Worm (Caenorhabditis elegans) whole organism, L4 larva: Measurements from ENCODE around the gene F49C5.9.
A peak's percentile ranks its signal among the peaks of the same experiment; 100 is the strongest.

Experiments
- D1046.2 ChIP-seq: fragments of 200-800 bp; sonication (Bioruptor generic); IDR thresholded peaks from 2 replicates; pipeline ENCODE4 v1.3.6; 2022; ENCODE audit warnings: missing genetic modification characterization, missing compliant biosample characterization
- F10B5.3 ChIP-seq: sonication (generic microtip); optimal IDR thresholded peaks from 2 replicates; lab custom pipeline; 2016; ENCODE audit warnings: mild to moderate bottlenecking, missing genetic modification characterization, missing compliant biosample characterization
- F37D6.2 ChIP-seq: sonication (generic microtip); optimal IDR thresholded peaks from 2 replicates; lab custom pipeline; 2016; ENCODE audit warnings: mild to moderate bottlenecking, missing genetic modification characterization, missing compliant biosample characterization
- F44E2.7 ChIP-seq: fragments of 200-800 bp; sonication (Bioruptor generic); IDR thresholded peaks from 2 replicates; pipeline ENCODE4 v2.1.2; 2022; ENCODE audit warnings: missing genetic modification characterization, missing compliant biosample characterization
- R02D3.7 ChIP-seq: fragments of 150-350 bp; sonication (generic microtip); optimal IDR thresholded peaks from 3 replicates; lab custom pipeline; 2014; ENCODE audit warnings: missing biosample characterization, missing genetic modification characterization
- Y105C5A.15 ChIP-seq: fragments of 200-800 bp; sonication (Bioruptor generic); IDR thresholded peaks from 2 replicates; pipeline ENCODE4 v1.3.6; 2022; ENCODE audit warnings: missing genetic modification characterization, missing compliant biosample characterization
- Y48G9A.11 ChIP-seq: fragments of 200-800 bp; sonication (Bioruptor generic); IDR thresholded peaks from 2 replicates; pipeline ENCODE4 v1.3.6; 2022; ENCODE audit warnings: missing genetic modification reagents, missing genetic modification characterization, missing compliant biosample characterization
- Y5F2A.4 ChIP-seq: fragments of 200-800 bp; sonication (Bioruptor generic); optimal IDR thresholded peaks from 2 replicates; lab custom pipeline; 2018; ENCODE audit warnings: mild to moderate bottlenecking, missing genetic modification characterization, missing compliant biosample characterization
- Y75B8A.6 ChIP-seq: fragments of 200-800 bp; sonication (Bioruptor generic); IDR thresholded peaks from 2 replicates; pipeline ENCODE4 v1.3.6; 2022; ENCODE audit warnings: missing genetic modification reagents, missing genetic modification characterization, missing compliant biosample characterization
- aha-1 ChIP-seq: fragments of 150-350 bp; peaks from one replicate; lab custom pipeline; 2014; ENCODE audit warnings: missing biosample characterization, missing genetic modification characterization
- arid-1 ChIP-seq: fragments of 200-800 bp; sonication (Bioruptor generic); conservative IDR thresholded peaks from 2 replicates; pipeline ENCODE4 v1.3.6; 2022; ENCODE audit warnings: missing genetic modification reagents, missing genetic modification characterization, missing compliant biosample characterization
- attf-4 ChIP-seq: sonication (generic microtip); optimal IDR thresholded peaks from 3 replicates; lab custom pipeline; 2017; ENCODE audit warnings: missing biosample characterization, missing genetic modification characterization
- ceh-20 ChIP-seq: fragments of 200-800 bp; sonication (Bioruptor generic); IDR thresholded peaks from 2 replicates; pipeline ENCODE4 v1.3.6; 2022; ENCODE audit warnings: missing genetic modification reagents, missing genetic modification characterization, missing compliant biosample characterization
- ceh-82 ChIP-seq: sonication (generic microtip); optimal IDR thresholded peaks from 2 replicates; lab custom pipeline; 2017; ENCODE audit warnings: missing biosample characterization, missing genetic modification characterization
- cey-2 ChIP-seq: sonication (generic microtip); optimal IDR thresholded peaks from 3 replicates; lab custom pipeline; 2017; ENCODE audit warnings: missing genetic modification characterization, mild to moderate bottlenecking, missing compliant biosample characterization, antibody characterized with exemption, borderline replicate concordance; ENCODE audit not compliant: insufficient read depth
- ctbp-1 ChIP-seq: fragments of 200-800 bp; sonication (Bioruptor generic); IDR thresholded peaks from 2 replicates; pipeline ENCODE4 v1.3.6; 2022; ENCODE audit warnings: missing genetic modification reagents, missing genetic modification characterization, missing compliant biosample characterization
- daf-16 ChIP-seq, 3 experiments: sonication (generic microtip); optimal IDR thresholded peaks; 2 replicates each; lab custom pipeline; 2016 to 2017; ENCODE audit warnings: missing genetic modification characterization in 3 of 3, missing genetic modification reagents in 3 of 3, mild to moderate bottlenecking in 2 of 3, missing compliant biosample characterization in 2 of 3, missing biosample characterization in 1 of 3, moderate library complexity in 1 of 3
- dmd-6 ChIP-seq: fragments of 200-800 bp; sonication (Bioruptor generic); IDR thresholded peaks from 2 replicates; pipeline ENCODE4 v1.3.6; 2022; ENCODE audit warnings: missing genetic modification reagents, missing genetic modification characterization, missing compliant biosample characterization
- duxl-1 ChIP-seq: sonication (generic microtip); optimal IDR thresholded peaks from 2 replicates; lab custom pipeline; 2016; ENCODE audit warnings: mild to moderate bottlenecking, missing genetic modification characterization, moderate library complexity, missing compliant biosample characterization; ENCODE audit not compliant: poor library complexity
- fkh-10 ChIP-seq: fragments of 150-350 bp; optimal IDR thresholded peaks from 2 replicates; lab custom pipeline; 2014; ENCODE audit warnings: missing biosample characterization, missing genetic modification reagents, missing genetic modification characterization
- hlh-11 ChIP-seq: fragments of 200-800 bp; sonication (Bioruptor generic); optimal IDR thresholded peaks from 2 replicates; lab custom pipeline; 2018; ENCODE audit warnings: mild to moderate bottlenecking, missing genetic modification characterization, missing compliant biosample characterization
- hlh-30 ChIP-seq: sonication (generic microtip); optimal IDR thresholded peaks from 2 replicates; lab custom pipeline; 2017; ENCODE audit warnings: antibody characterized with exemption, mild to moderate bottlenecking, missing genetic modification characterization, missing compliant biosample characterization; ENCODE audit not compliant: insufficient read depth
- hmg-1.1 ChIP-seq: fragments of 200-800 bp; sonication (Bioruptor generic); IDR thresholded peaks from 2 replicates; pipeline ENCODE4 v1.3.6; 2022; ENCODE audit warnings: missing genetic modification reagents, missing genetic modification characterization, missing compliant biosample characterization
- lin-1 ChIP-seq: fragments of 200-800 bp; sonication (Bioruptor generic); IDR thresholded peaks from 2 replicates; pipeline ENCODE4 v1.3.6; 2022; ENCODE audit warnings: missing genetic modification reagents, missing genetic modification characterization, missing compliant biosample characterization
- lin-39 ChIP-seq: fragments of 150-350 bp; optimal IDR thresholded peaks from 2 replicates; lab custom pipeline; 2014; ENCODE audit warnings: missing biosample characterization, missing genetic modification reagents, missing genetic modification characterization
- madf-9 ChIP-seq: fragments of 200-800 bp; sonication (Bioruptor generic); conservative IDR thresholded peaks from 2 replicates; pipeline ENCODE4 v1.3.6; 2022; ENCODE audit warnings: missing genetic modification reagents, missing genetic modification characterization, missing compliant biosample characterization
- mdl-1 ChIP-seq, 2 experiments: fragments of 150-350 bp in 1 of 2; sonication (generic microtip) in 1 of 2; optimal IDR thresholded peaks; 2 replicates each; lab custom pipeline; 2014 to 2017; ENCODE audit warnings: missing biosample characterization in 2 of 2, missing genetic modification characterization in 2 of 2
- mes-2 ChIP-seq: sonication (generic microtip); optimal IDR thresholded peaks from 2 replicates; lab custom pipeline; 2016; ENCODE audit warnings: missing genotype, mild to moderate bottlenecking, missing genetic modification characterization, missing compliant biosample characterization; ENCODE audit not compliant: poor library complexity, severe bottlenecking
- mxl-2 ChIP-seq: fragments of 200-800 bp; sonication (Bioruptor generic); conservative IDR thresholded peaks from 2 replicates; pipeline ENCODE4 v1.3.6; 2022; ENCODE audit warnings: missing genetic modification reagents, missing genetic modification characterization, missing compliant biosample characterization
- nhr-11 ChIP-seq: fragments of 150-350 bp; optimal IDR thresholded peaks from 2 replicates; lab custom pipeline; 2014; ENCODE audit warnings: missing biosample characterization, missing genetic modification characterization
- nhr-237 ChIP-seq: sonication (generic microtip); optimal IDR thresholded peaks from 2 replicates; lab custom pipeline; 2017; ENCODE audit warnings: missing biosample characterization, missing genetic modification characterization
- nhr-42 ChIP-seq: fragments of 200-800 bp; sonication (Bioruptor generic); IDR thresholded peaks from 2 replicates; pipeline ENCODE4 v1.3.6; 2022; ENCODE audit warnings: missing genetic modification characterization, missing compliant biosample characterization
- nhr-48 ChIP-seq: sonication (generic microtip); optimal IDR thresholded peaks from 2 replicates; lab custom pipeline; 2016; ENCODE audit warnings: mild to moderate bottlenecking, missing genetic modification characterization, missing compliant biosample characterization
- nhr-6 ChIP-seq: fragments of 150-350 bp; optimal IDR thresholded peaks from 2 replicates; lab custom pipeline; 2014; ENCODE audit warnings: missing biosample characterization, missing genetic modification characterization
- pha-4 ChIP-seq, 2 experiments: fragments of 150-350 bp in 1 of 2; fragments of 200-800 bp in 1 of 2; sonication (Bioruptor generic) in 1 of 2; IDR thresholded peaks in 1 of 2; optimal IDR thresholded peaks in 1 of 2; 2 replicates each; pipeline versions ENCODE4 v1.3.6 to Lab custom; 2014 to 2022; ENCODE audit warnings: missing genetic modification characterization in 2 of 2, missing genetic modification reagents in 2 of 2, missing biosample characterization in 1 of 2, missing compliant biosample characterization in 1 of 2
- php-3 ChIP-seq: fragments of 200-800 bp; sonication (Bioruptor generic); IDR thresholded peaks from 2 replicates; pipeline ENCODE4 v1.3.6; 2022; ENCODE audit warnings: missing genetic modification reagents, missing genetic modification characterization, missing compliant biosample characterization
- skn-1 ChIP-seq: fragments of 150-350 bp; optimal IDR thresholded peaks from 2 replicates; lab custom pipeline; 2014; ENCODE audit warnings: missing biosample characterization, missing genetic modification characterization
- snpc-1.2 ChIP-seq: fragments of 200-800 bp; sonication (Bioruptor generic); IDR thresholded peaks from 2 replicates; pipeline ENCODE4 v1.3.6; 2022; ENCODE audit warnings: missing genetic modification reagents, missing genetic modification characterization, missing compliant biosample characterization
- unc-39 ChIP-seq: sonication (generic microtip); optimal IDR thresholded peaks from 2 replicates; lab custom pipeline; 2017; ENCODE audit warnings: missing biosample characterization, missing genetic modification characterization
- vab-7 ChIP-seq: fragments of 200-800 bp; sonication (Bioruptor generic); IDR thresholded peaks from 2 replicates; pipeline ENCODE4 v1.3.6; 2022; ENCODE audit warnings: missing genetic modification reagents, missing genetic modification characterization, missing compliant biosample characterization
- zag-1 ChIP-seq: fragments of 150-350 bp; optimal IDR thresholded peaks from 2 replicates; lab custom pipeline; 2014; ENCODE audit warnings: missing biosample characterization, missing genetic modification characterization
- zfp-3 ChIP-seq: fragments of 200-800 bp; sonication (Bioruptor generic); conservative IDR thresholded peaks from 2 replicates; pipeline ENCODE4 v1.3.6; 2022; ENCODE audit warnings: missing genetic modification reagents, missing genetic modification characterization, missing compliant biosample characterization
- zip-11 ChIP-seq: fragments of 200-800 bp; sonication (Bioruptor generic); IDR thresholded peaks from 2 replicates; pipeline ENCODE4 v1.3.6; 2022; ENCODE audit warnings: missing genetic modification characterization, missing compliant biosample characterization
- ztf-11 ChIP-seq: fragments of 150-350 bp; optimal IDR thresholded peaks from 2 replicates; lab custom pipeline; 2014; ENCODE audit warnings: missing biosample characterization, missing genetic modification characterization
- ztf-7 ChIP-seq: fragments of 150-350 bp; optimal IDR thresholded peaks from 2 replicates; lab custom pipeline; 2014; ENCODE audit warnings: missing biosample characterization, missing genetic modification characterization

The F49C5.9 gene

ce11 chrII:12542594-12542997 is 1.8 kb downstream of the F49C5.9 start (continued):
- TF ChIP-seq Y75B8A.6 (GFP tag; lab: Robert Waterston, UW) (no peak; the same call in 1 of the 2 replicates), F10B5.3 (tag; lab: Kevin White, UChicago) (no peak), snpc-1.2 (no peak; the same call in none of the 2 replicates), mes-2 (tag; lab: Kevin White, UChicago) (no peak), mxl-2 (GFP tag; lab: Robert Waterston, UW) (no peak), ztf-7 (tag; lab: Kevin White, UChicago) (no peak), ztf-11 (no peak), madf-9 (GFP tag; lab: Robert Waterston, UW) (0 out of 2 replicates have a peak, but pooled peaks have one; percentile 36), F44E2.7 (GFP tag; lab: Robert Waterston, UW) (0 out of 2 replicates have a peak, but pooled peaks have one; percentile 68), dmd-6 (peak; percentile 40), arid-1 (GFP tag; lab: Robert Waterston, UW) (0 out of 2 replicates have a peak, but pooled peaks have one; percentile 40), pha-4 (GFP tag; IDR thresholded peaks at IDR 0.05; lab: Robert Waterston, UW) (peak; percentile 45; the same call in 1 of the 2 replicates), pha-4 (tag; optimal IDR thresholded peaks at IDR 0.05; lab: Kevin White, UChicago) (no peak), F37D6.2 (tag; lab: Kevin White, UChicago) (no peak), cey-2 (tag; lab: Kevin White, UChicago) (no peak), nhr-11 (tag; lab: Kevin White, UChicago) (no peak), D1046.2 (GFP tag; lab: Robert Waterston, UW) (0 out of 2 replicates have a peak, but pooled peaks have one; percentile 49), vab-7 (GFP tag; lab: Robert Waterston, UW) (no peak), nhr-42 (GFP tag; lab: Robert Waterston, UW) (no peak), zag-1 (tag; lab: Kevin White, UChicago) (no peak), lin-1 (GFP tag; lab: Robert Waterston, UW) (peak; percentile 49; the same call in 1 of the 2 replicates), mdl-1 (tag; optimal IDR thresholded peaks at IDR 0.05; lab: Kevin White, UChicago) (no peak), fkh-10 (no peak), zip-11 (GFP tag; lab: Robert Waterston, UW) (no peak), lin-39 (tag; lab: Kevin White, UChicago) (no peak), nhr-237 (tag; lab: Kevin White, UChicago) (no peak), ceh-20 (GFP tag; lab: Robert Waterston, UW) (no peak), skn-1 (tag; lab: Kevin White, UChicago) (no peak), aha-1 (tag; lab: Kevin White, UChicago) (no peak), zfp-3 (no peak), hlh-30 (peak; percentile 22), attf-4 (tag; lab: Kevin White, UChicago) (no peak), hlh-11 (tag; lab: Kevin White, UChicago) (peak; percentile 3), nhr-6 (tag; lab: Kevin White, UChicago) (no peak), hmg-1.1 (GFP tag; lab: Robert Waterston, UW) (no peak), nhr-48 (tag; lab: Kevin White, UChicago) (peak; percentile 9), R02D3.7 (tag; lab: Kevin White, UChicago) (no peak), duxl-1 (tag; lab: Kevin White, UChicago) (no peak), unc-39 (no peak), daf-16 (GFP tag; optimal IDR thresholded peaks at IDR 0.05; lab: Kevin White, UChicago) (peak; percentile 42 to 84), daf-16 (tag; optimal IDR thresholded peaks at IDR 0.05; lab: Kevin White, UChicago) (no peak), Y48G9A.11 (GFP tag; lab: Robert Waterston, UW) (0 out of 2 replicates have a peak, but pooled peaks have one; percentile 46), ceh-82 (tag; lab: Kevin White, UChicago) (no peak), php-3 (GFP tag; lab: Robert Waterston, UW) (no peak), Y105C5A.15 (GFP tag; lab: Robert Waterston, UW) (no peak), ctbp-1 (GFP tag; lab: Robert Waterston, UW) (no peak), Y5F2A.4 (GFP tag; lab: Kevin White, UChicago) (no peak)
